Fruit fly (Drosophila melanogaster): Measurements from ENCODE around the gene CG5885.

CG5885 gene

dm6 chr2L:9954119-9954518, 36.0 kb upstream of the CG5885 start, which contains the start of the genes CG13126 and CG4709 (continued):
- TF ChIP-seq usp (GFP tag; optimal IDR thresholded peaks at IDR 0.05) (no peak), YL-1 (GFP tag; optimal IDR thresholded peaks at IDR 0.05) (peak; percentile 85), CG7556 (GFP tag; optimal IDR thresholded peaks at IDR 0.05) (peak; percentile 92), Ptx1 (GFP tag; IDR thresholded peaks at IDR 0.05) (peak; percentile 93), CTCF (GFP tag; optimal IDR thresholded peaks at IDR 0.05) (peak; percentile 61), grau (tag; optimal IDR thresholded peaks at IDR 0.05) (peak; percentile 93), tin (GFP tag; optimal IDR thresholded peaks at IDR 0.05) (peak; percentile 92), lbe (GFP tag; optimal IDR thresholded peaks at IDR 0.05) (peak; percentile 89), gce (GFP tag; IDR thresholded peaks at IDR 0.05) (peak; percentile 73; the same call in 2 of the 3 replicates), Dad (GFP tag; optimal IDR thresholded peaks at IDR 0.05) (peak; percentile 57), CG8089 (GFP tag; optimal IDR thresholded peaks at IDR 0.05) (no peak), kni (GFP tag; optimal IDR thresholded peaks at IDR 0.05) (no peak), CG3281 (GFP tag; optimal IDR thresholded peaks at IDR 0.05) (peak; percentile 92), CG16863 (GFP tag; optimal IDR thresholded peaks at IDR 0.05) (peak; percentile 24), CG8944 (GFP tag; optimal IDR thresholded peaks at IDR 0.05) (peak; percentile 30), CG11456 (GFP tag; IDR thresholded peaks at IDR 0.05) (peak; percentile 83), CG17912 (GFP tag; optimal IDR thresholded peaks at IDR 0.05) (peak; percentile 29), ap (GFP tag; IDR thresholded peaks at IDR 0.05) (peak; percentile 83), crol (GFP tag; IDR thresholded peaks at IDR 0.05) (no peak), CrebB (tag; optimal IDR thresholded peaks at IDR 0.05) (peak; percentile 47), Atf6 (GFP tag; IDR thresholded peaks at IDR 0.05) (peak; percentile 84), Doc2 (GFP tag; IDR thresholded peaks at IDR 0.05) (no peak), CG9437 (GFP tag; optimal IDR thresholded peaks at IDR 0.05) (peak; percentile 82), CG10959 (GFP tag; IDR thresholded peaks at IDR 0.05) (peak; percentile 80), CG6854 (GFP tag; optimal IDR thresholded peaks at IDR 0.05) (peak; percentile 87), bab2 (GFP tag; optimal IDR thresholded peaks at IDR 0.05) (peak; percentile 6), bigmax (GFP tag; optimal IDR thresholded peaks at IDR 0.05) (no peak), CHES-1-like (GFP tag; optimal IDR thresholded peaks at IDR 0.05) (peak; percentile 37), CG18619 (GFP tag; optimal IDR thresholded peaks at IDR 0.05) (peak; percentile 87), CG11093 (GFP tag; IDR thresholded peaks at IDR 0.05) (peak; percentile 85), cas (GFP tag; IDR thresholded peaks at IDR 0.05) (peak; percentile 72), repo (GFP tag; optimal IDR thresholded peaks at IDR 0.05) (no peak), grn (GFP tag; optimal IDR thresholded peaks at IDR 0.05) (peak; percentile 37), CG3995 (GFP tag; optimal IDR thresholded peaks at IDR 0.05) (peak; percentile 80), CG16815 (GFP tag; optimal IDR thresholded peaks at IDR 0.05) (peak; percentile 80), CG15479 (GFP tag; optimal IDR thresholded peaks at IDR 0.05) (no peak), CG17568 (GFP tag; optimal IDR thresholded peaks at IDR 0.05) (peak; percentile 85), CG4424 (GFP tag; optimal IDR thresholded peaks at IDR 0.05) (peak; percentile 94), Atf3 (GFP tag; optimal IDR thresholded peaks at IDR 0.05) (peak; percentile 29), klu (GFP tag; IDR thresholded peaks at IDR 0.05) (peak; percentile 76; the same call in 1 of the 2 replicates), CG14014 (GFP tag; IDR thresholded peaks at IDR 0.05) (peak; percentile 87), psq (GFP tag; optimal IDR thresholded peaks at IDR 0.05) (peak; percentile 64), kah (GFP tag; optimal IDR thresholded peaks at IDR 0.05) (peak; percentile 77), CG43689 (GFP tag; IDR thresholded peaks at IDR 0.05) (peak; percentile 61; the same call in 1 of the 2 replicates), Dip3 (GFP tag; optimal IDR thresholded peaks at IDR 0.05) (peak; percentile 52), CG4730 (GFP tag; IDR thresholded peaks at IDR 0.05) (peak; percentile 86), Hand (GFP tag; optimal IDR thresholded peaks at IDR 0.05) (peak; percentile 69), CG32532 (GFP tag; IDR thresholded peaks at IDR 0.05) (peak; percentile 92), CG1233 (GFP tag; optimal IDR thresholded peaks at IDR 0.05) (peak; percentile 90), NC2β (GFP tag; optimal IDR thresholded peaks at IDR 0.05) (peak; percentile 9), CG15696 (tag; optimal IDR thresholded peaks at IDR 0.05) (peak; percentile 95), Hr78 (GFP tag; optimal IDR thresholded peaks at IDR 0.05) (peak in 1 of 2 experiments; percentile 83), CG11247 (GFP tag; IDR thresholded peaks at IDR 0.05) (peak; percentile 83)
